Fruit fly (Drosophila melanogaster) whole organism, adult: Measurements from ENCODE around the gene CG31908.

ENCODE experiments used
- CG11617 ChIP-seq: fragments of 200-800 bp; sonication (Bioruptor generic); optimal IDR thresholded peaks from 2 replicates; lab custom pipeline; 2017; ENCODE audit warnings: mild to moderate bottlenecking, missing biosample characterization, missing genetic modification reagents, missing genetic modification characterization
- CG12768 ChIP-seq: fragments of 200-800 bp; sonication (Bioruptor generic); optimal IDR thresholded peaks from 2 replicates; lab custom pipeline; 2017; ENCODE audit warnings: missing biosample characterization, missing genetic modification characterization, mild to moderate bottlenecking, moderate library complexity, missing genetic modification reagents
- CG14711 ChIP-seq: fragments of 200-800 bp; sonication (Bioruptor generic); optimal IDR thresholded peaks from 2 replicates; lab custom pipeline; 2018; ENCODE audit warnings: missing biosample characterization, mild to moderate bottlenecking, missing genetic modification characterization, moderate library complexity
- CG1620 ChIP-seq: fragments of 200-800 bp; sonication (Bioruptor generic); optimal IDR thresholded peaks from 2 replicates; lab custom pipeline; 2016; ENCODE audit warnings: missing biosample characterization, missing genetic modification characterization
- CG33017 ChIP-seq: fragments of 200-800 bp; sonication (Bioruptor generic); optimal IDR thresholded peaks from 2 replicates; lab custom pipeline; 2018; ENCODE audit warnings: missing biosample characterization, mild to moderate bottlenecking, missing genetic modification characterization, moderate library complexity
- CG5204 ChIP-seq: fragments of 200-800 bp; sonication (Bioruptor generic); optimal IDR thresholded peaks from 2 replicates; lab custom pipeline; 2016; ENCODE audit warnings: missing biosample characterization, missing genetic modification characterization
- CG7045 ChIP-seq: fragments of 200-800 bp; sonication (Bioruptor generic); optimal IDR thresholded peaks from 2 replicates; lab custom pipeline; 2017; ENCODE audit warnings: missing biosample characterization, mild to moderate bottlenecking, missing genetic modification characterization
- CG7101 ChIP-seq: fragments of 200-800 bp; sonication (Bioruptor generic); optimal IDR thresholded peaks from 2 replicates; lab custom pipeline; 2018; ENCODE audit warnings: missing biosample characterization, mild to moderate bottlenecking, missing genetic modification characterization, moderate library complexity
- Clk ChIP-seq: fragments of 200-800 bp; sonication (Bioruptor generic); optimal IDR thresholded peaks from 2 replicates; lab custom pipeline; 2017; ENCODE audit warnings: missing biosample characterization, missing genetic modification characterization
- Crg-1 ChIP-seq: fragments of 200-800 bp; sonication (Bioruptor generic); optimal IDR thresholded peaks from 2 replicates; lab custom pipeline; 2016; ENCODE audit warnings: missing biosample characterization, missing genetic modification characterization
- Hr96 ChIP-seq: fragments of 200-800 bp; sonication (Bioruptor generic); optimal IDR thresholded peaks from 2 replicates; lab custom pipeline; 2016; ENCODE audit warnings: missing biosample characterization, missing genetic modification characterization
- Mnt ChIP-seq: fragments of 200-800 bp; sonication (Bioruptor generic); optimal IDR thresholded peaks from 2 replicates; lab custom pipeline; 2016; ENCODE audit warnings: missing biosample characterization, mild to moderate bottlenecking, missing genetic modification characterization
- bab1 ChIP-seq: fragments of 200-800 bp; sonication (Bioruptor generic); optimal IDR thresholded peaks from 3 replicates; lab custom pipeline; 2019; ENCODE audit warnings: missing biosample characterization, mild to moderate bottlenecking, missing genetic modification characterization, moderate library complexity
- cic ChIP-seq: fragments of 200-800 bp; sonication (Bioruptor generic); optimal IDR thresholded peaks from 2 replicates; lab custom pipeline; 2017; ENCODE audit warnings: missing biosample characterization, mild to moderate bottlenecking, missing genetic modification characterization, moderate library complexity
- cnc ChIP-seq, 2 experiments: fragments of >200 bp; optimal IDR thresholded peaks; 2 replicates each; lab custom pipeline; 2017
- kay ChIP-seq: fragments of 200-800 bp; sonication (Bioruptor generic); peaks from one replicate; lab custom pipeline; 2016; ENCODE audit warnings: missing biosample characterization, missing genetic modification characterization, borderline replicate concordance
- ovo ChIP-seq: fragments of 200-800 bp; sonication (Bioruptor generic); optimal IDR thresholded peaks from 2 replicates; lab custom pipeline; 2016; ENCODE audit warnings: missing biosample characterization, missing genetic modification characterization
- pad ChIP-seq: fragments of 200-800 bp; sonication (Bioruptor generic); optimal IDR thresholded peaks from 3 replicates; lab custom pipeline; 2017; ENCODE audit warnings: missing biosample characterization, missing genetic modification characterization, mild to moderate bottlenecking, moderate library complexity, missing genetic modification reagents
- tj ChIP-seq: fragments of 200-800 bp; sonication (Bioruptor generic); optimal IDR thresholded peaks from 3 replicates; lab custom pipeline; 2017; ENCODE audit warnings: missing biosample characterization, mild to moderate bottlenecking, missing genetic modification characterization, moderate library complexity
- toe ChIP-seq: fragments of 200-800 bp; sonication (Bioruptor generic); optimal IDR thresholded peaks from 2 replicates; lab custom pipeline; 2016; ENCODE audit warnings: missing biosample characterization, missing genetic modification characterization

CG31908 gene

DNA sequence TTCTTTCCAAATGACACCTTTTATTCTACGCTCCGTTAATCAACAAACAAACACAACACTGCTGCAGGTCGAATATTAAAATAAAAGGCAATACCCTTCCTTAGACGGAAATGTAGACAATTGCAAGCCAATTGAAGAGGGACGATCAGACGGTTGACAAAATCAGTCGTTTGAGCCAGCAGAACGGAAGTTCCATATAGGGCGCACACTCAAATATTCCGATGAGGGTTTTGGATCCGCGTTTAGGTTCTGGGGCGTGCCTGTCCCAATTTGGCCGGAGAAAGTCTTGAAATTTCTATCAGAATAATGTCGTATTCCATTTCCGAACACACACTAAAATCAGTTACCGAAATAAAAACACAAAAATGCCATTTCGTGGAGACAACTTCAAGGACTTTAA, 15.2 kb downstream of the CG31908 start, which contains the start of gene CG43321:
Gene CG43321 (plus strand): TSS at position 301 of the 400 bp plus-strand sequence.
- no peak for TF ChIP-seq pad (GFP tag; lab: Kevin White, UChicago)
- TF ChIP-seq bab1 (GFP tag; lab: Kevin White, UChicago): no peak
- TF ChIP-seq Hr96 (GFP tag; lab: Kevin White, UChicago): no peak
- TF ChIP-seq cic: no peak
- TF ChIP-seq toe: no peak
- no peak for TF ChIP-seq CG5204 (GFP tag; lab: Kevin White, UChicago)
- no peak for TF ChIP-seq CG33017 (tag; lab: Kevin White, UChicago)
- no peak for TF ChIP-seq tj (GFP tag; lab: Kevin White, UChicago)
- TF ChIP-seq CG7101 (tag; lab: Kevin White, UChicago): no peak
- no peak for TF ChIP-seq CG7045
- TF ChIP-seq CG14711 (tag; lab: Kevin White, UChicago): no peak
- no peak for TF ChIP-seq ovo (GFP tag; lab: Kevin White, UChicago)
- TF ChIP-seq CG11617 (GFP tag; lab: Kevin White, UChicago): no peak
- no peak for TF ChIP-seq CG1620 (GFP tag; lab: Kevin White, UChicago)
- TF ChIP-seq Clk (GFP tag; lab: Kevin White, UChicago): no peak
- no peak for TF ChIP-seq kay (GFP tag; lab: Kevin White, UChicago)
- TF ChIP-seq Crg-1 (GFP tag; lab: Kevin White, UChicago): no peak
- TF ChIP-seq cnc (optimal IDR thresholded peaks at IDR 0.05; lab: Kevin White, UChicago): no peak
- no peak for TF ChIP-seq Mnt (GFP tag; lab: Kevin White, UChicago)
- TF ChIP-seq CG12768 (GFP tag; lab: Kevin White, UChicago): no peak

dm6 chr2L:7010513-7010912, 16.7 kb downstream of the CG31908 start:
- TF ChIP-seq toe: no peak
- no peak for TF ChIP-seq CG14711 (tag; lab: Kevin White, UChicago)
- TF ChIP-seq CG33017 (tag; lab: Kevin White, UChicago): no peak
- no peak for TF ChIP-seq ovo (GFP tag; lab: Kevin White, UChicago)
- TF ChIP-seq bab1 (GFP tag; lab: Kevin White, UChicago): no peak
- TF ChIP-seq CG5204 (GFP tag; lab: Kevin White, UChicago): no peak
- TF ChIP-seq CG7101 (tag; lab: Kevin White, UChicago): no peak

dm6 chr2L:7009807-7010470, 17.2 kb downstream of the CG31908 start, which contains the start of gene uif:
uif (minus strand) TSS chr2L:7010359.
- no peak for TF ChIP-seq tj (GFP tag; lab: Kevin White, UChicago)
- no peak for TF ChIP-seq Hr96 (GFP tag; lab: Kevin White, UChicago)
- no peak for TF ChIP-seq CG12768 (GFP tag; lab: Kevin White, UChicago)
- no peak for TF ChIP-seq CG1620 (GFP tag; lab: Kevin White, UChicago)
- no peak for TF ChIP-seq CG14711 (tag; lab: Kevin White, UChicago)
- no peak for TF ChIP-seq cnc (optimal IDR thresholded peaks at IDR 0.05; lab: Kevin White, UChicago)
- no peak for TF ChIP-seq CG7045
- no peak for TF ChIP-seq Clk (GFP tag; lab: Kevin White, UChicago)
- TF ChIP-seq cic: no peak
- TF ChIP-seq Mnt (GFP tag; lab: Kevin White, UChicago): no peak
- TF ChIP-seq toe: no peak

DNA sequence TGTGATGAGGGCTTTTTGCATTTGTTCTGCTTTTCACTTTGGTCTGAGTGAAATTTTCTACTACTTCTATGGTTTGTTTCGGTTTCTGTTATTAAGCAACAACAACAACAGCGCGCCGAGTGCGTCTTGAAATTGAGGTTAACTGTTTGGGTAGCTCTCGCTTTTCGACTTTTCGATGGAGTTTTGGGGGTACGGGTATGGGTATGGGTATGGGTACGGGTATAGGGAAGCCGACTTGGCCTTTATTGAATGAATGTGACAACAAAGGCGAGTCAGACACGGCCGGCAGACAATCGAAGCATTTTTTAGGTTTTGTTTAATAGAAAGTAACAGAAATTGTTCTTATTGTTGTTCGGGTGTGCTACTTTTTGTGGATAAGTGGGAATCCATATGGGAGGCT, 19.6 kb downstream of the CG31908 start:
- TF ChIP-seq toe (no peak), tj (GFP tag; lab: Kevin White, UChicago) (no peak), cic (no peak), bab1 (GFP tag; lab: Kevin White, UChicago) (no peak)

DNA sequence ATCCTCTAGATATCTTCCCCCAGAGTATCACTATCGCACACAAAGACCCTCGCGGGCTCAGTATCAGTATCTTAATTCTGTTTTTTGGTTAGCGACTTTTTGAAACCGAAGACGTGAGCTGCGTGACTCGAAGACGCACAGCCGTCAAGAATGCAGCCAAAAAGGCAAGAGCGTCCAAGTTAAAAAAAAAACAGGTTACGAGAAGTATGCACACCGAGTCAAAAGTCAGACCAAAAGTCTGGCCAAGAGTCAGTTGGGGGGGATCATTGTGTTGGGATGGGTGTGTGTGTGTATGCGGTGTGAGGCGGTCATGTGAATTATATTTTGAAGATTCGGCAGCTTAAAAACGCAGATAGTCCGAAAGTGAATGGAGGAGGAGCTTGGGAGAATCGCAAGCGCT, 21.7 kb downstream of the CG31908 start:
- no peak for TF ChIP-seq Crg-1 (GFP tag; lab: Kevin White, UChicago)
- TF ChIP-seq CG33017 (tag; lab: Kevin White, UChicago): no peak

- TF ChIP-seq Clk (GFP tag; lab: Kevin White, UChicago): no peak
- TF ChIP-seq CG33017 (tag; lab: Kevin White, UChicago): no peak
- TF ChIP-seq kay (GFP tag; lab: Kevin White, UChicago): no peak
- no peak for TF ChIP-seq CG1620 (GFP tag; lab: Kevin White, UChicago)
- no peak for TF ChIP-seq CG12768 (GFP tag; lab: Kevin White, UChicago)
- no peak for TF ChIP-seq tj (GFP tag; lab: Kevin White, UChicago)
- TF ChIP-seq ovo (GFP tag; lab: Kevin White, UChicago): no peak
- TF ChIP-seq CG14711 (tag; lab: Kevin White, UChicago): no peak
- no peak for TF ChIP-seq cic
- TF ChIP-seq Crg-1 (GFP tag; lab: Kevin White, UChicago): no peak
Measured at dm6 chr2L:7004304-7004703, 22.9 kb downstream of the CG31908 start.

DNA sequence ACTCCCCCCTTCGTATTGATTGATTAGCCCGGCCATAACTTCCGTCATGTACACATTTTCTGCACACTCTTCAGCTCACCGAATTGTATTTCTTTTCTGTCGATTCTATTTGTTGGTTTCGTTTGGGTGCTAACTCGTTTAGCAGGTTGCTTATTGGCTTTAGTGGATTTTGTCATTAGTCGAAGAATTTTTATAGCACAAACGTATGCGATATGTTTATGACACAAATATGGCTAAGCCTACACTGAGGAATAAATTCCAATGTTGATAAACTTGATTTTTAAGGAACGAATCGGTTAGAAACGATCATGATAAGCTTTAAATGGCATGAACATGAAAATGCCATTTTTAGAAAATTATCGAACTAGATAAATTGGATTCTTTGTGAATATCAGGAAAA, 28.5 kb downstream of the CG31908 start:
- TF ChIP-seq CG12768 (GFP tag; lab: Kevin White, UChicago) (no peak), CG14711 (tag; lab: Kevin White, UChicago) (no peak), cic (no peak), Clk (GFP tag; lab: Kevin White, UChicago) (no peak), kay (GFP tag; lab: Kevin White, UChicago) (no peak), CG7101 (tag; lab: Kevin White, UChicago) (no peak), ovo (GFP tag; lab: Kevin White, UChicago) (no peak), toe (no peak), tj (GFP tag; lab: Kevin White, UChicago) (no peak), CG33017 (tag; lab: Kevin White, UChicago) (no peak), Crg-1 (GFP tag; lab: Kevin White, UChicago) (no peak), CG1620 (GFP tag; lab: Kevin White, UChicago) (no peak), Mnt (GFP tag; lab: Kevin White, UChicago) (no peak), Hr96 (GFP tag; lab: Kevin White, UChicago) (no peak), bab1 (GFP tag; lab: Kevin White, UChicago) (no peak), CG7045 (no peak), CG11617 (GFP tag; lab: Kevin White, UChicago) (no peak), CG5204 (GFP tag; lab: Kevin White, UChicago) (no peak), cnc (optimal IDR thresholded peaks at IDR 0.05; lab: Kevin White, UChicago) (no peak)
